Worm (Caenorhabditis elegans) whole organism, mixed stage, embryonic: ENCODE results near the gene gbb-1.

Source experiments
- blmp-1 ChIP-seq: fragments of 150-350 bp; optimal IDR thresholded peaks from 2 replicates; lab custom pipeline; 2014; ENCODE audit warnings: missing biosample characterization, missing genetic modification characterization
- ceh-39 ChIP-seq: fragments of 150-350 bp; optimal IDR thresholded peaks from 2 replicates; lab custom pipeline; 2014; ENCODE audit warnings: missing biosample characterization, missing genetic modification characterization
- ceh-43 ChIP-seq: fragments of 200-800 bp; sonication (Bioruptor generic); optimal IDR thresholded peaks from 2 replicates; lab custom pipeline; 2018; ENCODE audit warnings: mild to moderate bottlenecking, missing genetic modification characterization, moderate library complexity, missing compliant biosample characterization
- ces-1 ChIP-seq: fragments of 150-350 bp; optimal IDR thresholded peaks from 2 replicates; lab custom pipeline; 2014; ENCODE audit warnings: missing biosample characterization, missing genetic modification reagents, missing genetic modification characterization
- cnd-1 ChIP-seq: fragments of 200-800 bp; sonication (Bioruptor generic); optimal IDR thresholded peaks from 2 replicates; lab custom pipeline; 2018; ENCODE audit warnings: mild to moderate bottlenecking, missing genetic modification characterization, missing compliant biosample characterization
- drap-1 ChIP-seq: fragments of 200-800 bp; sonication (Bioruptor generic); optimal IDR thresholded peaks from 3 replicates; lab custom pipeline; 2018; ENCODE audit warnings: mild to moderate bottlenecking, missing genetic modification characterization, missing compliant biosample characterization
- elt-1 ChIP-seq: sonication (generic microtip); optimal IDR thresholded peaks from 2 replicates; lab custom pipeline; 2017; ENCODE audit warnings: missing genetic modification characterization, mild to moderate bottlenecking, missing compliant biosample characterization, antibody characterized with exemption, moderate library complexity, borderline replicate concordance; ENCODE audit not compliant: insufficient read depth
- flh-1 ChIP-seq: fragments of 200-800 bp; sonication (Bioruptor generic); optimal IDR thresholded peaks from 2 replicates; lab custom pipeline; 2018; ENCODE audit warnings: mild to moderate bottlenecking, missing genetic modification characterization, moderate library complexity, missing compliant biosample characterization
- ham-2 ChIP-seq: fragments of 200-800 bp; sonication (Bioruptor generic); optimal IDR thresholded peaks from 2 replicates; lab custom pipeline; 2018; ENCODE audit warnings: mild to moderate bottlenecking, missing genetic modification characterization, missing compliant biosample characterization
- hlh-1 ChIP-seq: fragments of 150-350 bp; optimal IDR thresholded peaks from 2 replicates; lab custom pipeline; 2014; ENCODE audit warnings: missing biosample characterization, missing genetic modification reagents, missing genetic modification characterization
- lin-32 ChIP-seq: fragments of 200-800 bp; sonication (Bioruptor generic); optimal IDR thresholded peaks from 2 replicates; lab custom pipeline; 2018; ENCODE audit warnings: mild to moderate bottlenecking, missing genetic modification characterization, missing compliant biosample characterization
- lsy-2 ChIP-seq: fragments of 150-350 bp; optimal IDR thresholded peaks from 2 replicates; lab custom pipeline; 2014; ENCODE audit warnings: missing biosample characterization, missing genetic modification characterization
- mab-5 ChIP-seq: fragments of 150-350 bp; optimal IDR thresholded peaks from 2 replicates; lab custom pipeline; 2014; ENCODE audit warnings: missing biosample characterization, missing genetic modification characterization
- mep-1 ChIP-seq: fragments of 150-350 bp; optimal IDR thresholded peaks from 2 replicates; lab custom pipeline; 2017; ENCODE audit warnings: missing biosample characterization, missing genetic modification reagents, missing genetic modification characterization, inconsistent platforms
- mls-2 ChIP-seq: sonication (generic microtip); optimal IDR thresholded peaks from 2 replicates; lab custom pipeline; 2016; ENCODE audit warnings: mild to moderate bottlenecking, missing genetic modification characterization, moderate library complexity, missing compliant biosample characterization
- nhr-2 ChIP-seq: fragments of 150-350 bp; optimal IDR thresholded peaks from 2 replicates; lab custom pipeline; 2014; ENCODE audit warnings: missing biosample characterization, missing genetic modification characterization
- nhr-237 ChIP-seq: fragments of 150-350 bp; optimal IDR thresholded peaks from 2 replicates; lab custom pipeline; 2014; ENCODE audit warnings: missing biosample characterization, missing genetic modification characterization
- nhr-76 ChIP-seq: sonication (generic microtip); optimal IDR thresholded peaks from 2 replicates; lab custom pipeline; 2017; ENCODE audit warnings: missing biosample characterization, missing genetic modification characterization
- pha-4 ChIP-seq: fragments of 150-350 bp; optimal IDR thresholded peaks from 2 replicates; lab custom pipeline; 2018; ENCODE audit warnings: missing biosample characterization, missing genetic modification reagents, missing genetic modification characterization
- sem-2 ChIP-seq: fragments of 200-800 bp; sonication (Bioruptor generic); optimal IDR thresholded peaks from 2 replicates; lab custom pipeline; 2018; ENCODE audit warnings: mild to moderate bottlenecking, missing genetic modification characterization, missing compliant biosample characterization
- snpc-4 ChIP-seq: fragments of 150-350 bp; optimal IDR thresholded peaks from 2 replicates; lab custom pipeline; 2014; ENCODE audit warnings: missing biosample characterization, missing genetic modification characterization
- tbx-8 ChIP-seq: fragments of 200-800 bp; sonication (Bioruptor generic); optimal IDR thresholded peaks from 2 replicates; lab custom pipeline; 2018; ENCODE audit warnings: mild to moderate bottlenecking, missing genetic modification characterization, moderate library complexity, missing compliant biosample characterization
- unc-120 ChIP-seq: sonication (generic microtip); optimal IDR thresholded peaks from 2 replicates; lab custom pipeline; 2017; ENCODE audit warnings: missing genetic modification characterization, missing compliant biosample characterization; ENCODE audit not compliant: poor library complexity, severe bottlenecking
- unc-39 ChIP-seq: fragments of 150-350 bp; optimal IDR thresholded peaks from 2 replicates; lab custom pipeline; 2014; ENCODE audit warnings: missing biosample characterization, missing genetic modification characterization
- unc-62 ChIP-seq: fragments of 150-350 bp; optimal IDR thresholded peaks from 2 replicates; lab custom pipeline; 2014; ENCODE audit warnings: missing biosample characterization, missing genetic modification reagents, missing genetic modification characterization
- zip-8 ChIP-seq: fragments of 150-350 bp; optimal IDR thresholded peaks from 2 replicates; lab custom pipeline; 2014; ENCODE audit warnings: missing biosample characterization, missing genetic modification characterization
- ztf-11 ChIP-seq: fragments of 150-350 bp; optimal IDR thresholded peaks from 2 replicates; lab custom pipeline; 2014; ENCODE audit warnings: missing biosample characterization, missing genetic modification characterization

Gene gbb-1

ce11 chrX:2921737-2922136 is 36.0 kb upstream of the gbb-1 start:
- TF ChIP-seq lin-32 (GFP tag; lab: Kevin White, UChicago) (no peak), ces-1 (GFP tag; lab: Kevin White, UChicago) (peak; percentile 92), lsy-2 (tag; lab: Kevin White, UChicago) (no peak), mep-1 (tag; lab: Kevin White, UChicago) (no peak), nhr-2 (tag; lab: Kevin White, UChicago) (peak; percentile 6), elt-1 (tag; lab: Kevin White, UChicago) (no peak)

DNA sequence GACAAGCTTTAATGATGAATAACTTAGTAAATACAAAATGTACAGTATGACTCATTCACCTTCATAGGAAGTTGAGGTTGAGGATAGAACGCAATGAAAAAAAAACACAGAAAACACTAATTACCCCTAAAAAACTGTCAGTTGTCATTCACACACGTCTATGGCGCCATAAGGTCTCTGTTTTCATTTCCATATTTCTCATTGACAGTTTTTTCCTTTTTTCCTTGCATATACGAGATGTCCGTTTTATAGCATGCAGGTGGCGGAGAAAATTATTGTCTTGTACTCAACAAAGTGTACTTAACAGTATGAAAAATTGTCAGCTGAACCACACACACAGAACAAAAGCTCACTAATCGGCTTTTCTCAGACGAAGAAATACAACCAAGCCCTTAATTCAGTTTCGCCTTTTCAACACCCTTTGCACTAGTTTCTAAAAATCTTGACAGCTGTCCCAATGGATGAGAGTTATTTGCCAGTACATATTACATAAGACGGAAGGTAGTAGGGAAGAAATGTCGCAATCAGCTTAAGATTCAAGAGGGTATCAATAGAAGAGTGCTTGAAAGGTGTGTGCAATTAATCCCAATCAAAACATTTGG is 35.0 kb upstream of the gbb-1 start:
- TF ChIP-seq drap-1 (no peak), ces-1 (GFP tag; lab: Kevin White, UChicago) (peak; percentile 93), nhr-2 (tag; lab: Kevin White, UChicago) (peak; percentile 57), nhr-76 (no peak), ceh-43 (GFP tag; lab: Kevin White, UChicago) (no peak), lin-32 (GFP tag; lab: Kevin White, UChicago) (no peak), sem-2 (GFP tag; lab: Kevin White, UChicago) (no peak), ceh-39 (no peak), zip-8 (tag; lab: Kevin White, UChicago) (no peak), cnd-1 (no peak), lsy-2 (tag; lab: Kevin White, UChicago) (no peak), tbx-8 (GFP tag; lab: Kevin White, UChicago) (no peak), mab-5 (tag; lab: Kevin White, UChicago) (no peak), pha-4 (tag; lab: Kevin White, UChicago) (no peak), unc-120 (tag; lab: Kevin White, UChicago) (no peak), ham-2 (GFP tag; lab: Kevin White, UChicago) (no peak), mls-2 (tag; lab: Kevin White, UChicago) (no peak)

DNA sequence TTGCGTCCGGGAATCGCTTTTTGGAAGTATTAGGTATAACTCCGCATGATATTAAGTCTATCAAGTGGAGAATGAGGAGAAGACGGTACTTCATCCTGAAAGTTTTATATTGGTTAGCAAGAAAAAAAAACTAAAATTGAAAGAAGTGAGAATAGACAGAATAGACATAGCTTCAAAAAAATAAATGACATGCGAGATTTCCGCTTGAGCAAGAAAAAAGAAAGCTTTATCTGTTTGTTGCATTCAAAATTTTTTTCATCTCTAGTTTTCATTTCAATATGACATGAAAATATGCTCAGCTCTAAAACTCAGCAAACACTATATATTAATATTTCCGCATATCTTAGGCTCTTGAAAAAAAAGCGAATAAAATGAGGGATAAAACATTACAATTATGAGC is 33.8 kb upstream of the gbb-1 start, which contains the start of gene hst-3.2:
Gene hst-3.2 (minus strand): TSS at position 101 of the 400 bp plus-strand sequence.
- TF ChIP-seq hlh-1 (no peak), snpc-4 (tag; lab: Kevin White, UChicago) (no peak), nhr-2 (tag; lab: Kevin White, UChicago) (no peak), lsy-2 (tag; lab: Kevin White, UChicago) (no peak), tbx-8 (GFP tag; lab: Kevin White, UChicago) (no peak), flh-1 (GFP tag; lab: Kevin White, UChicago) (no peak), unc-62 (GFP tag; lab: Kevin White, UChicago) (no peak), nhr-76 (no peak), zip-8 (tag; lab: Kevin White, UChicago) (no peak), nhr-237 (tag; lab: Kevin White, UChicago) (no peak), ceh-43 (GFP tag; lab: Kevin White, UChicago) (no peak), elt-1 (tag; lab: Kevin White, UChicago) (no peak), ces-1 (GFP tag; lab: Kevin White, UChicago) (no peak), sem-2 (GFP tag; lab: Kevin White, UChicago) (no peak)

DNA sequence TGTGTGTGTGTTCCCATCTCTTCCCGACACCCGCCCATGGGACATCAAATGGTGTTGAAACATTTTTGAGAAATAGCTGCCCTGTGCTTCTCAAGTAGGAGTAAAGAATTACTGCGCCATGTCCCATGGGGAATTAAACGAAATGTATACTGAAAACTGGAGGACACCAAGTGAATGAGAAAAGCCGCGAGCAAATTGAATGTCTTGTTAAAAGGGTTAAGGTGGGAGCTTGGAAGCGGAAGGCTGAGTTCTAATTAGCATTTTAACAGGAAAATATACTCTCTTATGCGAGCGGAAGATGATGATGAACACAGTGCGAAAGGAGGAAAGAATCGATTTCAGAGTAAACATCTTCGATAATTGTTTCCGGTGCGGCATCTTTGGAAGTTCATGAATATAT is 33.3 kb upstream of the gbb-1 start:
- TF ChIP-seq ztf-11 (no peak), ces-1 (GFP tag; lab: Kevin White, UChicago) (peak; percentile 91), nhr-237 (tag; lab: Kevin White, UChicago) (no peak), unc-39 (tag; lab: Kevin White, UChicago) (no peak)
- TF ChIP-seq, all 35 proteins: peak for 1

- TF ChIP-seq unc-120 (tag; lab: Kevin White, UChicago) = no peak
- TF ChIP-seq ces-1 (GFP tag; lab: Kevin White, UChicago) = peak; percentile 90
- TF ChIP-seq cnd-1 = no peak
- no peak for TF ChIP-seq blmp-1 (tag; lab: Kevin White, UChicago)
- no peak for TF ChIP-seq sem-2 (GFP tag; lab: Kevin White, UChicago)
- no peak for TF ChIP-seq nhr-2 (tag; lab: Kevin White, UChicago)
- no peak for TF ChIP-seq ham-2 (GFP tag; lab: Kevin White, UChicago)
- TF ChIP-seq, all 35 proteins: peak for 1
These were observed 31.8 kb upstream of the gbb-1 start for ce11 chrX:2925950-2926349.

- peak; percentile 68 for TF ChIP-seq ces-1 (GFP tag; lab: Kevin White, UChicago)
- no peak for TF ChIP-seq blmp-1 (tag; lab: Kevin White, UChicago)
- TF ChIP-seq, all 35 proteins: peak for 1
These were observed 30.2 kb upstream of the gbb-1 start for ce11 chrX:2927576-2927975.
